Worm (Caenorhabditis elegans) whole organism, L2 larva: Measurements from ENCODE around the gene C35D10.3.

Experiments
- C34F6.9 ChIP-seq: fragments of 150-350 bp; optimal IDR thresholded peaks from 2 replicates; lab custom pipeline; 2014; ENCODE audit warnings: missing biosample characterization, missing genetic modification characterization
- F13H6.1 ChIP-seq: sonication (generic microtip); optimal IDR thresholded peaks from 2 replicates; lab custom pipeline; 2016; ENCODE audit warnings: missing genetic modification characterization, missing compliant biosample characterization
- R02D3.7 ChIP-seq: fragments of 150-350 bp; optimal IDR thresholded peaks from 2 replicates; lab custom pipeline; 2014; ENCODE audit warnings: missing biosample characterization, missing genetic modification characterization
- Y55F3AM.14 ChIP-seq: fragments of 200-800 bp; sonication (Bioruptor generic); optimal IDR thresholded peaks from 2 replicates; lab custom pipeline; 2018; ENCODE audit warnings: mild to moderate bottlenecking, missing genetic modification characterization, missing compliant biosample characterization
- ZK546.5 ChIP-seq: sonication (generic microtip); optimal IDR thresholded peaks from 2 replicates; lab custom pipeline; 2017; ENCODE audit warnings: missing biosample characterization, missing genetic modification characterization
- alr-1 ChIP-seq: fragments of 150-350 bp; optimal IDR thresholded peaks from 2 replicates; lab custom pipeline; 2014; ENCODE audit warnings: missing biosample characterization, missing genetic modification characterization
- aly-2 ChIP-seq: fragments of 150-350 bp; optimal IDR thresholded peaks from 2 replicates; lab custom pipeline; 2014; ENCODE audit warnings: missing biosample characterization, missing genetic modification characterization
- ama-1 ChIP-seq: fragments of 150-350 bp; optimal IDR thresholded peaks from 2 replicates; lab custom pipeline; 2018; ENCODE audit warnings: inconsistent platforms
- blmp-1 ChIP-seq: sonication (generic microtip); optimal IDR thresholded peaks from 2 replicates; lab custom pipeline; 2017; ENCODE audit warnings: missing genetic modification characterization, mild to moderate bottlenecking, missing compliant biosample characterization, antibody characterized with exemption, moderate library complexity; ENCODE audit not compliant: insufficient read depth
- ceh-16 ChIP-seq: fragments of 150-350 bp; optimal IDR thresholded peaks from 2 replicates; lab custom pipeline; 2014; ENCODE audit warnings: missing biosample characterization, missing genetic modification characterization
- ceh-82 ChIP-seq: fragments of 150-350 bp; optimal IDR thresholded peaks from 2 replicates; lab custom pipeline; 2014; ENCODE audit warnings: missing biosample characterization, missing genetic modification characterization
- crh-2 ChIP-seq: sonication (generic microtip); optimal IDR thresholded peaks from 2 replicates; lab custom pipeline; 2017; ENCODE audit warnings: missing biosample characterization, missing genetic modification characterization
- dmd-4 ChIP-seq: sonication (generic microtip); optimal IDR thresholded peaks from 2 replicates; lab custom pipeline; 2017; ENCODE audit warnings: missing biosample characterization, missing genetic modification characterization
- egl-27 ChIP-seq: sonication (generic microtip); optimal IDR thresholded peaks from 3 replicates; lab custom pipeline; 2017; ENCODE audit warnings: missing biosample characterization, missing genetic modification reagents, missing genetic modification characterization
- elt-1 ChIP-seq: fragments of 150-350 bp; optimal IDR thresholded peaks from 2 replicates; lab custom pipeline; 2014; ENCODE audit warnings: missing biosample characterization, missing genetic modification characterization
- fos-1 ChIP-seq: fragments of 150-350 bp; optimal IDR thresholded peaks from 2 replicates; lab custom pipeline; 2014; ENCODE audit warnings: missing biosample characterization, missing genetic modification characterization
- gmeb-1 ChIP-seq: fragments of 150-350 bp; optimal IDR thresholded peaks from 2 replicates; lab custom pipeline; 2014; ENCODE audit warnings: missing biosample characterization, missing genetic modification characterization
- lin-13 ChIP-seq: fragments of 150-350 bp; optimal IDR thresholded peaks from 2 replicates; lab custom pipeline; 2014; ENCODE audit warnings: missing biosample characterization, missing genetic modification reagents, missing genetic modification characterization
- lin-39 ChIP-seq: fragments of 150-350 bp; optimal IDR thresholded peaks from 2 replicates; lab custom pipeline; 2014; ENCODE audit warnings: missing biosample characterization, missing genetic modification reagents, missing genetic modification characterization
- lsy-2 ChIP-seq, 2 experiments: fragments of 150-350 bp in 1 of 2; sonication (generic microtip) in 1 of 2; optimal IDR thresholded peaks; 2 replicates each; lab custom pipeline; 2014 to 2017; ENCODE audit warnings: missing biosample characterization in 2 of 2, missing genetic modification characterization in 2 of 2
- mab-5 ChIP-seq: fragments of 150-350 bp; optimal IDR thresholded peaks from 2 replicates; lab custom pipeline; 2014; ENCODE audit warnings: missing biosample characterization, missing genetic modification characterization
- mbf-1 ChIP-seq: sonication (generic microtip); optimal IDR thresholded peaks from 2 replicates; lab custom pipeline; 2017; ENCODE audit warnings: missing biosample characterization, missing genetic modification characterization
- nhr-10 ChIP-seq: sonication (generic microtip); optimal IDR thresholded peaks from 2 replicates; lab custom pipeline; 2017; ENCODE audit warnings: missing biosample characterization, missing genetic modification characterization
- nhr-11 ChIP-seq: fragments of 150-350 bp; optimal IDR thresholded peaks from 2 replicates; lab custom pipeline; 2014; ENCODE audit warnings: missing biosample characterization, missing genetic modification characterization
- nhr-12 ChIP-seq: fragments of 150-350 bp; optimal IDR thresholded peaks from 2 replicates; lab custom pipeline; 2014; ENCODE audit warnings: missing biosample characterization, missing genetic modification characterization
- nhr-129 ChIP-seq: fragments of 150-350 bp; optimal IDR thresholded peaks from 2 replicates; lab custom pipeline; 2014; ENCODE audit warnings: missing biosample characterization, missing genetic modification characterization
- nhr-23 ChIP-seq: fragments of 150-350 bp; optimal IDR thresholded peaks from 2 replicates; lab custom pipeline; 2014; ENCODE audit warnings: missing biosample characterization, missing genetic modification reagents, missing genetic modification characterization
- nhr-237 ChIP-seq: fragments of 150-350 bp; optimal IDR thresholded peaks from 2 replicates; lab custom pipeline; 2014; ENCODE audit warnings: missing biosample characterization, missing genetic modification characterization
- nhr-25 ChIP-seq: fragments of 150-350 bp; sonication (generic microtip); optimal IDR thresholded peaks from 3 replicates; lab custom pipeline; 2014; ENCODE audit warnings: missing biosample characterization, missing genetic modification characterization
- nhr-6 ChIP-seq: fragments of 150-350 bp; optimal IDR thresholded peaks from 2 replicates; lab custom pipeline; 2014; ENCODE audit warnings: missing biosample characterization, missing genetic modification characterization
- nhr-77 ChIP-seq: fragments of 150-350 bp; optimal IDR thresholded peaks from 2 replicates; lab custom pipeline; 2014; ENCODE audit warnings: missing biosample characterization, missing genetic modification characterization
- peb-1 ChIP-seq: fragments of 150-350 bp; optimal IDR thresholded peaks from 2 replicates; lab custom pipeline; 2014; ENCODE audit warnings: missing biosample characterization, missing genetic modification characterization
- sem-4 ChIP-seq: fragments of 150-350 bp; optimal IDR thresholded peaks from 2 replicates; lab custom pipeline; 2014; ENCODE audit warnings: missing biosample characterization, missing genetic modification reagents, missing genetic modification characterization
- skn-1 ChIP-seq: sonication (generic microtip); optimal IDR thresholded peaks from 2 replicates; lab custom pipeline; 2017; ENCODE audit warnings: missing biosample characterization, missing genetic modification characterization
- sma-3 ChIP-seq: sonication (generic microtip); optimal IDR thresholded peaks from 2 replicates; lab custom pipeline; 2016; ENCODE audit warnings: missing genetic modification reagents, missing genetic modification characterization, missing compliant biosample characterization
- sma-9 ChIP-seq, 2 experiments: fragments of 150-350 bp in 1 of 2; sonication (generic microtip) in 1 of 2; optimal IDR thresholded peaks; 2 replicates each; lab custom pipeline; 2014 to 2016; ENCODE audit warnings: missing genetic modification characterization in 2 of 2, mild to moderate bottlenecking in 1 of 2, missing biosample characterization in 1 of 2, missing compliant biosample characterization in 1 of 2, missing genetic modification reagents in 1 of 2, moderate library complexity in 1 of 2
- unc-39 ChIP-seq: fragments of 150-350 bp; optimal IDR thresholded peaks from 2 replicates; lab custom pipeline; 2014; ENCODE audit warnings: missing biosample characterization, missing genetic modification characterization
- unc-55 ChIP-seq: fragments of 150-350 bp; sonication (generic microtip); optimal IDR thresholded peaks from 3 replicates; lab custom pipeline; 2014; ENCODE audit warnings: missing biosample characterization, missing genetic modification reagents, missing genetic modification characterization
- unc-62 ChIP-seq: fragments of 150-350 bp; optimal IDR thresholded peaks from 2 replicates; lab custom pipeline; 2014; ENCODE audit warnings: missing biosample characterization, missing genetic modification reagents, missing genetic modification characterization
- zag-1 ChIP-seq: fragments of 150-350 bp; optimal IDR thresholded peaks from 2 replicates; lab custom pipeline; 2014; ENCODE audit warnings: missing biosample characterization, missing genetic modification characterization
- ztf-1 ChIP-seq: fragments of 200-800 bp; sonication (Bioruptor generic); conservative IDR thresholded peaks from 2 replicates; pipeline ENCODE4 v1.3.6; 2022; ENCODE audit warnings: missing genetic modification characterization, missing compliant biosample characterization
- ztf-11 ChIP-seq: sonication (generic microtip); optimal IDR thresholded peaks from 2 replicates; lab custom pipeline; 2017; ENCODE audit warnings: missing biosample characterization, missing genetic modification characterization

The C35D10.3 gene

ce11 chrIII:4878281-4878680 is 9.6 kb downstream of the C35D10.3 start, which contains the start of the genes tost-1 and arx-6:
tost-1 (minus strand) TSS chrIII:4878311.
arx-6 (plus strand) TSS chrIII:4878658.
- no peak for TF ChIP-seq ztf-1 (GFP tag; lab: Robert Waterston, UW)
- TF ChIP-seq mab-5 (tag; lab: Kevin White, UChicago): peak; percentile 15
- peak; percentile 66 for TF ChIP-seq C34F6.9 (tag; lab: Kevin White, UChicago)
- TF ChIP-seq nhr-129 (tag; lab: Kevin White, UChicago): peak; percentile 54
- TF ChIP-seq crh-2 (tag; lab: Kevin White, UChicago): peak; percentile 15
- no peak for TF ChIP-seq unc-62 (GFP tag; lab: Kevin White, UChicago)
- TF ChIP-seq alr-1 (tag; lab: Kevin White, UChicago): no peak
- peak; percentile 68 for TF ChIP-seq fos-1
- TF ChIP-seq gmeb-1 (tag; lab: Kevin White, UChicago): peak; percentile 88
- no peak for TF ChIP-seq nhr-10
- TF ChIP-seq ztf-11 (tag; lab: Kevin White, UChicago): no peak
- TF ChIP-seq skn-1: no peak
- no peak for TF ChIP-seq aly-2
- no peak for TF ChIP-seq sma-9 (GFP tag; optimal IDR thresholded peaks at IDR 0.05; lab: Kevin White, UChicago)
- TF ChIP-seq sma-9 (tag; optimal IDR thresholded peaks at IDR 0.05; lab: Kevin White, UChicago): no peak
- no peak for TF ChIP-seq dmd-4 (tag; lab: Kevin White, UChicago)
- TF ChIP-seq nhr-77 (tag; lab: Kevin White, UChicago): no peak
- TF ChIP-seq blmp-1 (tag; lab: Kevin White, UChicago): no peak
- no peak for TF ChIP-seq ceh-16 (tag; lab: Kevin White, UChicago)
- no peak for TF ChIP-seq sem-4 (tag; lab: Kevin White, UChicago)
- no peak for TF ChIP-seq mbf-1 (tag; lab: Kevin White, UChicago)
- no peak for TF ChIP-seq nhr-25 (tag; lab: Kevin White, UChicago)
- TF ChIP-seq nhr-12 (tag; lab: Kevin White, UChicago): no peak
- TF ChIP-seq ama-1 (lab: Kevin White, UChicago): no peak
- no peak for TF ChIP-seq zag-1
- TF ChIP-seq nhr-6 (tag; lab: Kevin White, UChicago): no peak
- TF ChIP-seq Y55F3AM.14: no peak
- no peak for TF ChIP-seq nhr-11 (tag; lab: Kevin White, UChicago)
- TF ChIP-seq F13H6.1 (tag; lab: Kevin White, UChicago): peak; percentile 1
- TF ChIP-seq peb-1 (tag; lab: Kevin White, UChicago): no peak
- peak; percentile 71 for TF ChIP-seq unc-55 (GFP tag; lab: Kevin White, UChicago)
- TF ChIP-seq nhr-237 (tag; lab: Kevin White, UChicago): no peak
- no peak for TF ChIP-seq nhr-23
- no peak for TF ChIP-seq ZK546.5 (tag; lab: Kevin White, UChicago)
- TF ChIP-seq lin-13: no peak
- TF ChIP-seq unc-39 (tag; lab: Kevin White, UChicago): no peak
- TF ChIP-seq sma-3 (GFP tag; lab: Kevin White, UChicago): peak; percentile 13
- no peak for TF ChIP-seq R02D3.7 (tag; lab: Kevin White, UChicago)
- TF ChIP-seq lsy-2 (tag; optimal IDR thresholded peaks at IDR 0.05; lab: Kevin White, UChicago): peak in 1 of 2 experiments; percentile 70
- no peak for TF ChIP-seq ceh-82 (tag; lab: Kevin White, UChicago)
- no peak for TF ChIP-seq elt-1 (tag; lab: Kevin White, UChicago)
- TF ChIP-seq, all 48 proteins: peak for 10

ce11 chrIII:4879445-4879844 is 10.7 kb downstream of the C35D10.3 start, which contains the start of gene C35D10.1:
C35D10.1 (plus strand) TSS chrIII:4879745.
- no peak for TF ChIP-seq ceh-82 (tag; lab: Kevin White, UChicago)
- TF ChIP-seq skn-1: no peak
- TF ChIP-seq ceh-16 (tag; lab: Kevin White, UChicago): no peak
- no peak for TF ChIP-seq nhr-129 (tag; lab: Kevin White, UChicago)
- TF ChIP-seq nhr-6 (tag; lab: Kevin White, UChicago): no peak
- no peak for TF ChIP-seq lin-39 (tag; lab: Kevin White, UChicago)
- TF ChIP-seq sma-9 (GFP tag; optimal IDR thresholded peaks at IDR 0.05; lab: Kevin White, UChicago): no peak
- no peak for TF ChIP-seq sma-9 (tag; optimal IDR thresholded peaks at IDR 0.05; lab: Kevin White, UChicago)
- TF ChIP-seq nhr-23: no peak
- no peak for TF ChIP-seq egl-27 (tag; lab: Kevin White, UChicago)
- no peak for TF ChIP-seq mbf-1 (tag; lab: Kevin White, UChicago)
- TF ChIP-seq ZK546.5 (tag; lab: Kevin White, UChicago): no peak
- TF ChIP-seq nhr-11 (tag; lab: Kevin White, UChicago): no peak
